Fruit fly (Drosophila melanogaster) whole organism, embryonic: ENCODE data around the gene mldr.
A peak's percentile ranks its signal among the peaks of the same experiment; 100 is the strongest.

Source experiments
- Bgb ChIP-seq: fragments of 200-800 bp; sonication (Bioruptor generic); IDR thresholded peaks from 2 replicates; pipeline ENCODE4 v1.3.6; 2022; ENCODE audit warnings: missing biosample characterization, missing genetic modification characterization; ENCODE audit not compliant: partially characterized antibody
- BtbVII ChIP-seq: fragments of 200-800 bp; sonication (Bioruptor generic); optimal IDR thresholded peaks from 3 replicates; lab custom pipeline; 2017; ENCODE audit warnings: missing biosample characterization, mild to moderate bottlenecking, missing genetic modification characterization
- CG10147 ChIP-seq: fragments of 200-800 bp; sonication (Bioruptor generic); optimal IDR thresholded peaks from 2 replicates; lab custom pipeline; 2019; ENCODE audit warnings: missing biosample characterization, mild to moderate bottlenecking, missing genetic modification characterization, moderate library complexity
- CG10543 ChIP-seq: fragments of 200-800 bp; sonication (Bioruptor generic); optimal IDR thresholded peaks from 3 replicates; lab custom pipeline; 2017; ENCODE audit warnings: missing biosample characterization, mild to moderate bottlenecking, missing genetic modification characterization, moderate library complexity
- CG10979 ChIP-seq: fragments of 200-800 bp; sonication (Bioruptor generic); optimal IDR thresholded peaks from 2 replicates; lab custom pipeline; 2018; ENCODE audit warnings: missing biosample characterization, mild to moderate bottlenecking, missing genetic modification characterization, moderate library complexity
- CG11085 ChIP-seq: fragments of 200-800 bp; sonication (Bioruptor generic); IDR thresholded peaks from 2 replicates; pipeline ENCODE4 v1.3.6; 2022; ENCODE audit warnings: missing biosample characterization, missing genetic modification characterization
- CG11093 ChIP-seq: fragments of 200-800 bp; sonication (Bioruptor generic); IDR thresholded peaks from 3 replicates; pipeline ENCODE4 v1.3.6; 2022; ENCODE audit warnings: missing biosample characterization, missing genetic modification characterization
- CG11398 ChIP-seq: fragments of 200-800 bp; sonication (Bioruptor generic); optimal IDR thresholded peaks from 2 replicates; lab custom pipeline; 2016; ENCODE audit warnings: missing biosample characterization, missing genetic modification characterization
- CG12299 ChIP-seq: fragments of 200-800 bp; sonication (Bioruptor generic); optimal IDR thresholded peaks from 2 replicates; lab custom pipeline; 2018; ENCODE audit warnings: missing biosample characterization, mild to moderate bottlenecking, missing genetic modification characterization
- CG13894 ChIP-seq: fragments of 200-800 bp; sonication (Bioruptor generic); optimal IDR thresholded peaks from 3 replicates; lab custom pipeline; 2018; ENCODE audit warnings: missing biosample characterization, mild to moderate bottlenecking, missing genetic modification characterization, moderate library complexity
- CG14441 ChIP-seq: fragments of 200-800 bp; sonication (Bioruptor generic); IDR thresholded peaks from 2 replicates; pipeline ENCODE4 v1.3.6; 2022; ENCODE audit warnings: missing biosample characterization, missing genetic modification characterization
- CG14860 ChIP-seq: fragments of 200-800 bp; sonication (Bioruptor generic); IDR thresholded peaks from 3 replicates; pipeline ENCODE4 v1.3.6; 2022; ENCODE audit warnings: missing biosample characterization, missing genetic modification characterization; ENCODE audit not compliant: partially characterized antibody
- CG17328 ChIP-seq: fragments of 200-800 bp; sonication (Bioruptor generic); IDR thresholded peaks from 2 replicates; pipeline ENCODE4 v1.3.6; 2022; ENCODE audit warnings: missing biosample characterization, missing genetic modification characterization
- CG18476 ChIP-seq: fragments of 200-800 bp; sonication (Bioruptor generic); optimal IDR thresholded peaks from 2 replicates; lab custom pipeline; 2016; ENCODE audit warnings: missing biosample characterization, mild to moderate bottlenecking, missing genetic modification characterization
- CG30020 ChIP-seq: fragments of 200-800 bp; optimal IDR thresholded peaks from 2 replicates; lab custom pipeline; 2019; ENCODE audit warnings: missing biosample characterization, mild to moderate bottlenecking, missing genetic modification characterization, moderate library complexity
- CG30431 ChIP-seq: fragments of 200-800 bp; sonication (Bioruptor generic); optimal IDR thresholded peaks from 2 replicates; lab custom pipeline; 2017; ENCODE audit warnings: missing biosample characterization, missing genetic modification characterization
- CG3838 ChIP-seq: fragments of 200-800 bp; sonication (Bioruptor generic); optimal IDR thresholded peaks from 3 replicates; lab custom pipeline; 2016; ENCODE audit warnings: missing biosample characterization, missing genetic modification characterization
- CG7357 ChIP-seq: fragments of 200-800 bp; sonication (Bioruptor generic); IDR thresholded peaks from 3 replicates; pipeline ENCODE4 v1.3.6; 2022; ENCODE audit warnings: missing biosample characterization, missing genetic modification characterization
- CG8290 ChIP-seq, 3 experiments: fragments of 200-800 bp; sonication (Bioruptor generic); optimal IDR thresholded peaks; 2 replicates each; lab custom pipeline; 2016 to 2019; ENCODE audit warnings: missing biosample characterization in 3 of 3, missing genetic modification characterization in 3 of 3, mild to moderate bottlenecking in 2 of 3, moderate library complexity in 1 of 3
- CG8359 ChIP-seq: fragments of 200-800 bp; sonication (Bioruptor generic); optimal IDR thresholded peaks from 2 replicates; lab custom pipeline; 2017; ENCODE audit warnings: missing biosample characterization, mild to moderate bottlenecking, missing genetic modification characterization, borderline replicate concordance
- CG9876 ChIP-seq: fragments of 200-800 bp; sonication (Bioruptor generic); optimal IDR thresholded peaks from 2 replicates; lab custom pipeline; 2016; ENCODE audit warnings: missing biosample characterization, missing genetic modification characterization
- Chrac-16 ChIP-seq: fragments of 200-800 bp; sonication (Bioruptor generic); optimal IDR thresholded peaks from 3 replicates; lab custom pipeline; 2016; ENCODE audit warnings: missing biosample characterization, missing genetic modification characterization
- Dek ChIP-seq: fragments of 200-800 bp; sonication (Bioruptor generic); optimal IDR thresholded peaks from 3 replicates; lab custom pipeline; 2019; ENCODE audit warnings: missing biosample characterization, mild to moderate bottlenecking, missing genetic modification characterization, moderate library complexity
- HLH3B ChIP-seq: fragments of 200-800 bp; sonication (Bioruptor generic); IDR thresholded peaks from 2 replicates; pipeline ENCODE4 v1.3.6; 2022; ENCODE audit warnings: missing biosample characterization, missing genetic modification characterization
- HmgD ChIP-seq: fragments of 200-800 bp; sonication (Bioruptor generic); optimal IDR thresholded peaks from 3 replicates; lab custom pipeline; 2016; ENCODE audit warnings: missing biosample characterization, missing genetic modification characterization
- Hr51 ChIP-seq, 2 experiments: fragments of 200-800 bp; sonication (Bioruptor generic); optimal IDR thresholded peaks; 2 replicates in 1 of 2; 3 replicates in 1 of 2; lab custom pipeline; 2016 to 2018; ENCODE audit warnings: missing biosample characterization in 2 of 2, missing genetic modification characterization in 2 of 2, mild to moderate bottlenecking in 1 of 2, moderate library complexity in 1 of 2
- Lhr ChIP-seq: fragments of 200-800 bp; sonication (Bioruptor generic); optimal IDR thresholded peaks from 3 replicates; lab custom pipeline; 2017; ENCODE audit warnings: mild to moderate bottlenecking, missing biosample characterization, missing genetic modification reagents, missing genetic modification characterization
- NfI ChIP-seq: fragments of 200-800 bp; sonication (Bioruptor generic); optimal IDR thresholded peaks from 3 replicates; lab custom pipeline; 2018; ENCODE audit warnings: missing biosample characterization, mild to moderate bottlenecking, missing genetic modification characterization, moderate library complexity
- Oaz ChIP-seq: fragments of 200-800 bp; sonication (Bioruptor generic); IDR thresholded peaks from 2 replicates; pipeline ENCODE4 v1.3.6; 2022; ENCODE audit warnings: missing biosample characterization, missing genetic modification characterization
- Sry-δ ChIP-seq: fragments of 200-800 bp; sonication (Bioruptor generic); optimal IDR thresholded peaks from 2 replicates; lab custom pipeline; 2016; ENCODE audit warnings: missing biosample characterization, missing genetic modification characterization
- amos ChIP-seq: fragments of 200-800 bp; sonication (Bioruptor generic); IDR thresholded peaks from 2 replicates; pipeline ENCODE4 v1.3.6; 2022; ENCODE audit warnings: missing biosample characterization, missing genetic modification characterization; ENCODE audit not compliant: partially characterized antibody
- ap ChIP-seq: fragments of 200-800 bp; sonication (Bioruptor generic); IDR thresholded peaks from 2 replicates; pipeline ENCODE4 v1.3.6; 2022; ENCODE audit warnings: missing biosample characterization, missing genetic modification characterization
- chm ChIP-seq: fragments of 200-800 bp; sonication (Bioruptor generic); IDR thresholded peaks from 2 replicates; pipeline ENCODE4 v1.3.6; 2022; ENCODE audit warnings: missing biosample characterization, missing genetic modification characterization
- ci ChIP-seq: fragments of 200-800 bp; sonication (Bioruptor generic); IDR thresholded peaks from 3 replicates; pipeline ENCODE4 v1.3.6; 2022; ENCODE audit warnings: missing biosample characterization, missing genetic modification characterization
- corto ChIP-seq: fragments of 200-800 bp; sonication (Bioruptor generic); optimal IDR thresholded peaks from 2 replicates; lab custom pipeline; 2016; ENCODE audit warnings: missing biosample characterization, mild to moderate bottlenecking, missing genetic modification characterization, moderate library complexity
- grau ChIP-seq: fragments of 200-800 bp; optimal IDR thresholded peaks from 3 replicates; lab custom pipeline; 2019; ENCODE audit warnings: missing biosample characterization, mild to moderate bottlenecking, missing genetic modification characterization, moderate library complexity
- her ChIP-seq: fragments of 200-800 bp; sonication (Bioruptor generic); optimal IDR thresholded peaks from 2 replicates; lab custom pipeline; 2016; ENCODE audit warnings: missing biosample characterization, missing genetic modification characterization
- lab ChIP-seq: fragments of 200-800 bp; sonication (Bioruptor generic); optimal IDR thresholded peaks from 3 replicates; lab custom pipeline; 2017; ENCODE audit warnings: missing biosample characterization, missing genetic modification characterization, mild to moderate bottlenecking, moderate library complexity, missing genetic modification reagents
- lola ChIP-seq, 3 experiments: fragments of >200 bp in 2 of 3; fragments of 200-800 bp in 1 of 3; sonication (Bioruptor generic) in 1 of 3; optimal IDR thresholded peaks; 2 replicates each; lab custom pipeline; 2017 to 2019; ENCODE audit warnings: missing biosample characterization in 3 of 3, missing genetic modification characterization in 3 of 3, mild to moderate bottlenecking in 1 of 3, moderate library complexity in 1 of 3
- mam ChIP-seq: fragments of 200-800 bp; sonication (Bioruptor generic); optimal IDR thresholded peaks from 3 replicates; lab custom pipeline; 2016; ENCODE audit warnings: missing biosample characterization, missing genetic modification characterization
- phol ChIP-seq: fragments of 200-800 bp; sonication (Bioruptor generic); optimal IDR thresholded peaks from 3 replicates; lab custom pipeline; 2018; ENCODE audit warnings: missing biosample characterization, mild to moderate bottlenecking, missing genetic modification characterization, moderate library complexity
- pzg ChIP-seq: fragments of 200-800 bp; sonication (Bioruptor generic); optimal IDR thresholded peaks from 3 replicates; lab custom pipeline; 2018; ENCODE audit warnings: missing biosample characterization, mild to moderate bottlenecking, missing genetic modification characterization, moderate library complexity
- so ChIP-seq: fragments of 200-800 bp; sonication (Bioruptor generic); IDR thresholded peaks from 3 replicates; pipeline ENCODE4 v1.3.6; 2022; ENCODE audit warnings: missing biosample characterization, missing genetic modification characterization
- stwl ChIP-seq: fragments of 200-800 bp; sonication (Bioruptor generic); optimal IDR thresholded peaks from 3 replicates; lab custom pipeline; 2018; ENCODE audit warnings: missing biosample characterization, mild to moderate bottlenecking, missing genetic modification characterization, moderate library complexity
- tgo ChIP-seq: fragments of 200-800 bp; sonication (Bioruptor generic); IDR thresholded peaks from 3 replicates; pipeline ENCODE4 v1.3.6; 2022; ENCODE audit warnings: missing biosample characterization, missing genetic modification characterization
- trh ChIP-seq: fragments of 200-800 bp; sonication (Bioruptor generic); optimal IDR thresholded peaks from 2 replicates; lab custom pipeline; 2016; ENCODE audit warnings: missing biosample characterization, missing genetic modification characterization
- wdn ChIP-seq: fragments of 200-800 bp; sonication (Bioruptor generic); IDR thresholded peaks from 2 replicates; pipeline ENCODE4 v1.3.6; 2022; ENCODE audit warnings: missing biosample characterization, missing genetic modification characterization
- z ChIP-seq: fragments of 200-800 bp; sonication (Bioruptor generic); IDR thresholded peaks from 3 replicates; pipeline ENCODE4 v1.3.6; 2022; ENCODE audit warnings: missing biosample characterization, missing genetic modification characterization

mldr gene

dm6 chrX:6267187-6267711 lies 23.9 kb upstream of the mldr start, which contains the start of gene schlank (continued):
- TF ChIP-seq mam (GFP tag; lab: Kevin White, UChicago) (peak; percentile 73), CG11398 (GFP tag; lab: Kevin White, UChicago) (peak; percentile 30), CG30431 (GFP tag; lab: Kevin White, UChicago) (peak; percentile 9), CG11085 (peak; percentile 22; the same call in 1 of the 2 replicates), Sry-δ (peak; percentile 30), HLH3B (GFP tag; lab: Robert Waterston, UW) (peak; percentile 53; the same call in 1 of the 2 replicates), z (GFP tag; lab: Robert Waterston, UW) (no peak), amos (GFP tag; lab: Robert Waterston, UW) (peak; percentile 11; the same call in 1 of the 2 replicates), CG14441 (peak; percentile 71), lab (no peak), corto (GFP tag; lab: Kevin White, UChicago) (no peak), CG10543 (GFP tag; lab: Kevin White, UChicago) (peak; percentile 49), CG3838 (GFP tag; lab: Kevin White, UChicago) (no peak), CG9876 (GFP tag; lab: Kevin White, UChicago) (peak; percentile 26), CG7357 (GFP tag; lab: Robert Waterston, UW) (peak; percentile 62; the same call in 2 of the 3 replicates), her (GFP tag; lab: Kevin White, UChicago) (peak; percentile 67), ap (GFP tag; lab: Robert Waterston, UW) (0 out of 2 replicates have a peak, but pooled peaks have one; percentile 42), BtbVII (GFP tag; lab: Kevin White, UChicago) (no peak), CG10979 (tag; lab: Kevin White, UChicago) (peak; percentile 26), grau (tag; lab: Kevin White, UChicago) (peak; percentile 99), Hr51 (GFP tag; optimal IDR thresholded peaks at IDR 0.05; lab: Kevin White, UChicago) (peak in 1 of 2 experiments; percentile 1), Lhr (GFP tag; lab: Kevin White, UChicago) (peak; percentile 71), Dek (tag; lab: Kevin White, UChicago) (peak; percentile 35), stwl (tag; lab: Kevin White, UChicago) (peak; percentile 32), CG18476 (peak; percentile 31), chm (no peak; the same call in 1 of the 2 replicates), CG30020 (peak; percentile 38), CG14860 (no peak), Bgb (GFP tag; lab: Robert Waterston, UW) (no peak), lola (GFP tag; optimal IDR thresholded peaks at IDR 0.05; lab: Kevin White, UChicago) (peak in 1 of 3 experiments; percentile 37), wdn (GFP tag; lab: Robert Waterston, UW) (peak; percentile 56), phol (tag; lab: Kevin White, UChicago) (peak; percentile 61), ci (GFP tag; lab: Robert Waterston, UW) (peak; percentile 81), pzg (GFP tag; lab: Kevin White, UChicago) (peak; percentile 76), tgo (GFP tag; lab: Robert Waterston, UW) (peak; percentile 53; the same call in 2 of the 3 replicates), CG11093 (GFP tag; lab: Robert Waterston, UW) (peak; percentile 51; the same call in 1 of the 3 replicates), NfI (peak; percentile 50), CG10147 (GFP tag; lab: Kevin White, UChicago) (no peak), Oaz (peak; percentile 47), trh (GFP tag; lab: Kevin White, UChicago) (no peak), CG13894 (tag; lab: Kevin White, UChicago) (peak; percentile 23), CG12299 (tag; lab: Kevin White, UChicago) (no peak), CG8359 (no peak), HmgD (GFP tag; lab: Kevin White, UChicago) (no peak), CG17328 (GFP tag; lab: Robert Waterston, UW) (peak; percentile 18; the same call in 1 of the 2 replicates), Chrac-16 (GFP tag; lab: Kevin White, UChicago) (peak; percentile 41), CG8290 (GFP tag; optimal IDR thresholded peaks at IDR 0.05; lab: Kevin White, UChicago) (peak; percentile 46), CG8290 (tag; optimal IDR thresholded peaks at IDR 0.05; lab: Kevin White, UChicago) (peak in 1 of 2 experiments; percentile 72), so (GFP tag; lab: Robert Waterston, UW) (0 out of 3 replicates have a peak, but pooled peaks have one; percentile 2)
